2 worm cellular contexts compared by ENCODE assay signal in genomic region chrIV:5962219-5962945, ce11.
TF ChIP-seq lines count a peak whose summit lies in the region.

Gene K02B2.6 (minus strand): TSS chrIV:5962269.

TF ChIP-seq in whole organism, L4 larva, 104 proteins besides CTCF, POLR2A, EP300 and RAD21:
- peak; percentile 80 for TF ChIP-seq set-16 (GFP tag; IDR thresholded peaks at IDR 0.05; lab: Robert Waterston, UW)
- no peak for TF ChIP-seq F49E8.2 (tag; optimal IDR thresholded peaks at IDR 0.05; lab: Kevin White, UChicago; ENCODE audit: borderline replicate concordance)
- TF ChIP-seq zfp-3 (GFP tag; conservative IDR thresholded peaks at IDR 0.05; lab: Robert Waterston, UW), result no peak

TF ChIP-seq in whole organism, young adult, 124 proteins besides CTCF, POLR2A, EP300 and RAD21:
- TF ChIP-seq Y95B8A.8 (GFP tag; IDR thresholded peaks at IDR 0.05; lab: Robert Waterston, UW) (no peak), let-607 (tag; optimal IDR thresholded peaks at IDR 0.05; lab: Kevin White, UChicago) (no peak), athp-1 (tag; optimal IDR thresholded peaks at IDR 0.05; lab: Kevin White, UChicago) (no peak), zfh-2 (GFP tag; conservative IDR thresholded peaks at IDR 0.05; lab: Robert Waterston, UW) (peak; percentile 81), ztf-18 (tag; optimal IDR thresholded peaks at IDR 0.05; lab: Kevin White, UChicago) (no peak), C06A6.2 (GFP tag; conservative IDR thresholded peaks at IDR 0.05; lab: Robert Waterston, UW) (no peak), egrh-3 (GFP tag; IDR thresholded peaks at IDR 0.05; lab: Robert Waterston, UW) (no peak; the same call in 1 of the 2 replicates)
